Fruit fly (Drosophila melanogaster): ENCODE results near the gene Chc.

Chc gene

dm6 chrX:15869843-15870242, 34.6 kb upstream of the Chc start, which contains the start of gene CG16952 (continued):
- TF ChIP-seq Dad (GFP tag; optimal IDR thresholded peaks at IDR 0.05) (no peak), fu2 (GFP tag; optimal IDR thresholded peaks at IDR 0.05) (no peak), CG8359 (GFP tag; optimal IDR thresholded peaks at IDR 0.05; ENCODE audit: borderline replicate concordance) (no peak), eyg (GFP tag; optimal IDR thresholded peaks at IDR 0.05) (no peak), pum (GFP tag; optimal IDR thresholded peaks at IDR 0.05) (no peak), CG14965 (GFP tag; optimal IDR thresholded peaks at IDR 0.05; ENCODE audit: borderline replicate concordance) (no peak), corto (GFP tag; optimal IDR thresholded peaks at IDR 0.05) (no peak), zen (tag; optimal IDR thresholded peaks at IDR 0.05) (no peak), lab (GFP tag; optimal IDR thresholded peaks at IDR 0.05) (no peak), CG32532 (GFP tag; IDR thresholded peaks at IDR 0.05) (no peak), CG9932 (GFP tag; IDR thresholded peaks at IDR 0.05) (peak; percentile 40; the same call in 1 of the 2 replicates), CG7963 (GFP tag; IDR thresholded peaks at IDR 0.05; ENCODE audit: partially characterized antibody) (peak; percentile 88), CG12155 (GFP tag; optimal IDR thresholded peaks at IDR 0.05) (no peak), zen2 (GFP tag; IDR thresholded peaks at IDR 0.05; ENCODE audit: partially characterized antibody) (no peak; the same call in 2 of the 3 replicates), ken (GFP tag; IDR thresholded peaks at IDR 0.05) (no peak), CG12942 (GFP tag; optimal IDR thresholded peaks at IDR 0.05) (no peak), chinmo (GFP tag; IDR thresholded peaks at IDR 0.05; ENCODE audit: partially characterized antibody) (0 out of 4 replicates have a peak, but pooled peaks have one; percentile 59), Myb (GFP tag; optimal IDR thresholded peaks at IDR 0.05) (peak; percentile 51), CG3995 (GFP tag; optimal IDR thresholded peaks at IDR 0.05) (no peak), CG33213 (GFP tag; optimal IDR thresholded peaks at IDR 0.05) (peak; percentile 3), oc (tag; optimal IDR thresholded peaks at IDR 0.05) (no peak), CG43689 (GFP tag; IDR thresholded peaks at IDR 0.05) (no peak), CG1233 (GFP tag; optimal IDR thresholded peaks at IDR 0.05) (no peak), Ets97D (GFP tag; optimal IDR thresholded peaks at IDR 0.05) (peak; percentile 51), twi (tag; optimal IDR thresholded peaks at IDR 0.05) (no peak), B-H2 (GFP tag; optimal IDR thresholded peaks at IDR 0.05) (no peak), Mes4 (GFP tag; optimal IDR thresholded peaks at IDR 0.05) (no peak), Hand (GFP tag; optimal IDR thresholded peaks at IDR 0.05) (no peak), cas (GFP tag; IDR thresholded peaks at IDR 0.05) (no peak), BEAF-32 (GFP tag; optimal IDR thresholded peaks at IDR 0.05) (peak; percentile 91), CG11093 (GFP tag; IDR thresholded peaks at IDR 0.05) (no peak), Dp (GFP tag; optimal IDR thresholded peaks at IDR 0.05) (peak; percentile 56), slbo (GFP tag; IDR thresholded peaks at IDR 0.05) (no peak; the same call in 1 of the 2 replicates), CG9797 (GFP tag; optimal IDR thresholded peaks at IDR 0.05) (peak; percentile 63), CG2129 (GFP tag; IDR thresholded peaks at IDR 0.05; ENCODE audit: partially characterized antibody) (peak; percentile 80), ssp (GFP tag; IDR thresholded peaks at IDR 0.05) (peak; percentile 91), klu (GFP tag; IDR thresholded peaks at IDR 0.05) (no peak), knrl (GFP tag; IDR thresholded peaks at IDR 0.05; ENCODE audit: partially characterized antibody) (peak; percentile 85; the same call in 2 of the 3 replicates), az2 (GFP tag; optimal IDR thresholded peaks at IDR 0.05) (no peak), CG30403 (GFP tag; optimal IDR thresholded peaks at IDR 0.05) (no peak), sc (optimal IDR thresholded peaks at IDR 0.05) (no peak), sc (GFP tag; optimal IDR thresholded peaks at IDR 0.05) (no peak), tx (GFP tag; optimal IDR thresholded peaks at IDR 0.05) (no peak), CG17328 (GFP tag; IDR thresholded peaks at IDR 0.05) (no peak)

Data from whole organism, embryonic.